Fruit fly (Drosophila melanogaster): ENCODE measurements around the gene bin.
A peak's percentile ranks its signal among the peaks of the same experiment; 100 is the strongest.

dm6 chr3L:6963792-6964487, 26.5 kb upstream of the bin start:
- TF ChIP-seq Abd-B (GFP tag; optimal IDR thresholded peaks at IDR 0.05) (no peak), CG32264 (GFP tag; optimal IDR thresholded peaks at IDR 0.05) (no peak), jim (GFP tag; optimal IDR thresholded peaks at IDR 0.05) (no peak), usp (GFP tag; optimal IDR thresholded peaks at IDR 0.05) (no peak), tai (GFP tag; optimal IDR thresholded peaks at IDR 0.05) (no peak), foxo (GFP tag; optimal IDR thresholded peaks at IDR 0.05) (peak in 1 of 2 experiments; percentile 24), Jra (GFP tag; optimal IDR thresholded peaks at IDR 0.05) (no peak)
